Fruit fly (Drosophila melanogaster): ENCODE results near the gene CheA75a.

dm6 chr3L:18236648-18236980 lies 15.3 kb upstream of the CheA75a start:
- TF ChIP-seq CG8478 (optimal IDR thresholded peaks at IDR 0.05), result no peak
- no peak for TF ChIP-seq CTCF (optimal IDR thresholded peaks at IDR 0.05)
